Fruit fly (Drosophila melanogaster) whole organism, prepupa: ENCODE data around the gene Dnz1.

Experiments used
- CG34406 ChIP-seq: fragments of 200-800 bp; sonication (Bioruptor generic); optimal IDR thresholded peaks from 3 replicates; lab custom pipeline; 2016; ENCODE audit warnings: missing biosample characterization, missing genetic modification characterization
- Hr39 ChIP-seq: fragments of 200-800 bp; sonication (Bioruptor generic); optimal IDR thresholded peaks from 2 replicates; lab custom pipeline; 2016; ENCODE audit warnings: missing biosample characterization, missing genetic modification characterization
- Hr4 ChIP-seq: fragments of 200-800 bp; sonication (Bioruptor generic); optimal IDR thresholded peaks from 3 replicates; lab custom pipeline; 2016; ENCODE audit warnings: missing biosample characterization, missing genetic modification characterization
- Lpt ChIP-seq: fragments of 200-800 bp; sonication (Bioruptor generic); optimal IDR thresholded peaks from 3 replicates; lab custom pipeline; 2016; ENCODE audit warnings: missing biosample characterization, missing genetic modification characterization
- OdsH ChIP-seq: fragments of 200-800 bp; sonication (Bioruptor generic); optimal IDR thresholded peaks from 3 replicates; lab custom pipeline; 2016; ENCODE audit warnings: missing biosample characterization, missing genetic modification characterization
- Sox102F ChIP-seq: fragments of 200-800 bp; sonication (Bioruptor generic); optimal IDR thresholded peaks from 2 replicates; lab custom pipeline; 2016; ENCODE audit warnings: missing biosample characterization, mild to moderate bottlenecking, missing genetic modification characterization
- Sox15 ChIP-seq: fragments of 200-800 bp; sonication (Bioruptor generic); optimal IDR thresholded peaks from 3 replicates; lab custom pipeline; 2016; ENCODE audit warnings: missing biosample characterization, missing genetic modification characterization
- achi ChIP-seq: fragments of 200-800 bp; sonication (Bioruptor generic); optimal IDR thresholded peaks from 3 replicates; lab custom pipeline; 2016; ENCODE audit warnings: missing biosample characterization, missing genetic modification characterization
- cyc ChIP-seq: fragments of 200-800 bp; sonication (Bioruptor generic); optimal IDR thresholded peaks from 3 replicates; lab custom pipeline; 2016; ENCODE audit warnings: missing biosample characterization, missing genetic modification characterization
- spab ChIP-seq: fragments of 200-800 bp; sonication (Bioruptor generic); optimal IDR thresholded peaks from 2 replicates; lab custom pipeline; 2017; ENCODE audit warnings: missing biosample characterization, mild to moderate bottlenecking, missing genetic modification characterization, missing genetic modification reagents

dm6 chr2L:10901685-10902084, 45.2 kb upstream of the Dnz1 start, which contains the start of gene CG14070:
- no peak for TF ChIP-seq achi
- no peak for TF ChIP-seq Sox15 (GFP tag; lab: Kevin White, UChicago)
- no peak for TF ChIP-seq Hr4 (GFP tag; lab: Kevin White, UChicago)
- no peak for TF ChIP-seq Sox102F (GFP tag; lab: Kevin White, UChicago)
- TF ChIP-seq spab (GFP tag; lab: Kevin White, UChicago): no peak
- TF ChIP-seq cyc: no peak
- no peak for TF ChIP-seq Lpt
- no peak for TF ChIP-seq Hr39 (GFP tag; lab: Kevin White, UChicago)
- no peak for TF ChIP-seq OdsH (GFP tag; lab: Kevin White, UChicago)
- no peak for TF ChIP-seq CG34406 (GFP tag; lab: Kevin White, UChicago)
